Worm (Caenorhabditis elegans) whole organism, L2 larva: ENCODE data around the gene unc-46.

ENCODE experiments used
- C34F6.9 ChIP-seq: fragments of 150-350 bp; optimal IDR thresholded peaks from 2 replicates; lab custom pipeline; 2014; ENCODE audit warnings: missing biosample characterization, missing genetic modification characterization
- F13H6.1 ChIP-seq: sonication (generic microtip); optimal IDR thresholded peaks from 2 replicates; lab custom pipeline; 2016; ENCODE audit warnings: missing genetic modification characterization, missing compliant biosample characterization
- R02D3.7 ChIP-seq: fragments of 150-350 bp; optimal IDR thresholded peaks from 2 replicates; lab custom pipeline; 2014; ENCODE audit warnings: missing biosample characterization, missing genetic modification characterization
- Y55F3AM.14 ChIP-seq: fragments of 200-800 bp; sonication (Bioruptor generic); optimal IDR thresholded peaks from 2 replicates; lab custom pipeline; 2018; ENCODE audit warnings: mild to moderate bottlenecking, missing genetic modification characterization, missing compliant biosample characterization
- ZK546.5 ChIP-seq: sonication (generic microtip); optimal IDR thresholded peaks from 2 replicates; lab custom pipeline; 2017; ENCODE audit warnings: missing biosample characterization, missing genetic modification characterization
- alr-1 ChIP-seq: fragments of 150-350 bp; optimal IDR thresholded peaks from 2 replicates; lab custom pipeline; 2014; ENCODE audit warnings: missing biosample characterization, missing genetic modification characterization
- aly-2 ChIP-seq: fragments of 150-350 bp; optimal IDR thresholded peaks from 2 replicates; lab custom pipeline; 2014; ENCODE audit warnings: missing biosample characterization, missing genetic modification characterization
- ama-1 ChIP-seq: fragments of 150-350 bp; optimal IDR thresholded peaks from 2 replicates; lab custom pipeline; 2018; ENCODE audit warnings: inconsistent platforms
- blmp-1 ChIP-seq: sonication (generic microtip); optimal IDR thresholded peaks from 2 replicates; lab custom pipeline; 2017; ENCODE audit warnings: missing genetic modification characterization, mild to moderate bottlenecking, missing compliant biosample characterization, antibody characterized with exemption, moderate library complexity; ENCODE audit not compliant: insufficient read depth
- ceh-16 ChIP-seq: fragments of 150-350 bp; optimal IDR thresholded peaks from 2 replicates; lab custom pipeline; 2014; ENCODE audit warnings: missing biosample characterization, missing genetic modification characterization
- crh-2 ChIP-seq: sonication (generic microtip); optimal IDR thresholded peaks from 2 replicates; lab custom pipeline; 2017; ENCODE audit warnings: missing biosample characterization, missing genetic modification characterization
- dmd-4 ChIP-seq: sonication (generic microtip); optimal IDR thresholded peaks from 2 replicates; lab custom pipeline; 2017; ENCODE audit warnings: missing biosample characterization, missing genetic modification characterization
- egl-27 ChIP-seq: sonication (generic microtip); optimal IDR thresholded peaks from 3 replicates; lab custom pipeline; 2017; ENCODE audit warnings: missing biosample characterization, missing genetic modification reagents, missing genetic modification characterization
- elt-3 ChIP-seq: sonication (generic microtip); optimal IDR thresholded peaks from 2 replicates; lab custom pipeline; 2017; ENCODE audit warnings: missing biosample characterization, missing genetic modification characterization
- fos-1 ChIP-seq: fragments of 150-350 bp; optimal IDR thresholded peaks from 2 replicates; lab custom pipeline; 2014; ENCODE audit warnings: missing biosample characterization, missing genetic modification characterization
- gmeb-1 ChIP-seq: fragments of 150-350 bp; optimal IDR thresholded peaks from 2 replicates; lab custom pipeline; 2014; ENCODE audit warnings: missing biosample characterization, missing genetic modification characterization
- lin-11 ChIP-seq: fragments of 150-350 bp; sonication (generic microtip); optimal IDR thresholded peaks from 2 replicates; lab custom pipeline; 2014; ENCODE audit warnings: missing biosample characterization, missing genetic modification characterization, inconsistent platforms, mixed read lengths
- lin-13 ChIP-seq: fragments of 150-350 bp; optimal IDR thresholded peaks from 2 replicates; lab custom pipeline; 2014; ENCODE audit warnings: missing biosample characterization, missing genetic modification reagents, missing genetic modification characterization
- lsy-2 ChIP-seq, 2 experiments: fragments of 150-350 bp in 1 of 2; sonication (generic microtip) in 1 of 2; optimal IDR thresholded peaks; 2 replicates each; lab custom pipeline; 2014 to 2017; ENCODE audit warnings: missing biosample characterization in 2 of 2, missing genetic modification characterization in 2 of 2
- mbf-1 ChIP-seq: sonication (generic microtip); optimal IDR thresholded peaks from 2 replicates; lab custom pipeline; 2017; ENCODE audit warnings: missing biosample characterization, missing genetic modification characterization
- mdl-1 ChIP-seq, 2 experiments: fragments of 150-350 bp in 1 of 2; sonication (generic microtip) in 1 of 2; optimal IDR thresholded peaks; 2 replicates each; lab custom pipeline; 2017; ENCODE audit warnings: missing biosample characterization in 2 of 2, missing genetic modification characterization in 2 of 2
- nhr-10 ChIP-seq: sonication (generic microtip); optimal IDR thresholded peaks from 2 replicates; lab custom pipeline; 2017; ENCODE audit warnings: missing biosample characterization, missing genetic modification characterization
- nhr-11 ChIP-seq: fragments of 150-350 bp; optimal IDR thresholded peaks from 2 replicates; lab custom pipeline; 2014; ENCODE audit warnings: missing biosample characterization, missing genetic modification characterization
- nhr-12 ChIP-seq: fragments of 150-350 bp; optimal IDR thresholded peaks from 2 replicates; lab custom pipeline; 2014; ENCODE audit warnings: missing biosample characterization, missing genetic modification characterization
- nhr-129 ChIP-seq: fragments of 150-350 bp; optimal IDR thresholded peaks from 2 replicates; lab custom pipeline; 2014; ENCODE audit warnings: missing biosample characterization, missing genetic modification characterization
- nhr-21 ChIP-seq: fragments of 150-350 bp; optimal IDR thresholded peaks from 2 replicates; lab custom pipeline; 2014; ENCODE audit warnings: missing biosample characterization, missing genetic modification characterization
- nhr-23 ChIP-seq: fragments of 150-350 bp; optimal IDR thresholded peaks from 2 replicates; lab custom pipeline; 2014; ENCODE audit warnings: missing biosample characterization, missing genetic modification reagents, missing genetic modification characterization
- nhr-25 ChIP-seq: fragments of 150-350 bp; sonication (generic microtip); optimal IDR thresholded peaks from 3 replicates; lab custom pipeline; 2014; ENCODE audit warnings: missing biosample characterization, missing genetic modification characterization
- nhr-6 ChIP-seq: fragments of 150-350 bp; optimal IDR thresholded peaks from 2 replicates; lab custom pipeline; 2014; ENCODE audit warnings: missing biosample characterization, missing genetic modification characterization
- nhr-77 ChIP-seq: fragments of 150-350 bp; optimal IDR thresholded peaks from 2 replicates; lab custom pipeline; 2014; ENCODE audit warnings: missing biosample characterization, missing genetic modification characterization
- sem-4 ChIP-seq: fragments of 150-350 bp; optimal IDR thresholded peaks from 2 replicates; lab custom pipeline; 2014; ENCODE audit warnings: missing biosample characterization, missing genetic modification reagents, missing genetic modification characterization
- sma-3 ChIP-seq: sonication (generic microtip); optimal IDR thresholded peaks from 2 replicates; lab custom pipeline; 2016; ENCODE audit warnings: missing genetic modification reagents, missing genetic modification characterization, missing compliant biosample characterization
- sma-9 ChIP-seq, 2 experiments: fragments of 150-350 bp in 1 of 2; sonication (generic microtip) in 1 of 2; optimal IDR thresholded peaks; 2 replicates each; lab custom pipeline; 2014 to 2016; ENCODE audit warnings: missing genetic modification characterization in 2 of 2, mild to moderate bottlenecking in 1 of 2, missing biosample characterization in 1 of 2, missing compliant biosample characterization in 1 of 2, missing genetic modification reagents in 1 of 2, moderate library complexity in 1 of 2
- unc-55 ChIP-seq: fragments of 150-350 bp; sonication (generic microtip); optimal IDR thresholded peaks from 3 replicates; lab custom pipeline; 2014; ENCODE audit warnings: missing biosample characterization, missing genetic modification reagents, missing genetic modification characterization
- unc-62 ChIP-seq: fragments of 150-350 bp; optimal IDR thresholded peaks from 2 replicates; lab custom pipeline; 2014; ENCODE audit warnings: missing biosample characterization, missing genetic modification reagents, missing genetic modification characterization
- zag-1 ChIP-seq: fragments of 150-350 bp; optimal IDR thresholded peaks from 2 replicates; lab custom pipeline; 2014; ENCODE audit warnings: missing biosample characterization, missing genetic modification characterization
- ztf-11 ChIP-seq: sonication (generic microtip); optimal IDR thresholded peaks from 2 replicates; lab custom pipeline; 2017; ENCODE audit warnings: missing biosample characterization, missing genetic modification characterization
- ztf-4 ChIP-seq: fragments of 150-350 bp; optimal IDR thresholded peaks from 2 replicates; lab custom pipeline; 2014; ENCODE audit warnings: missing biosample characterization, missing genetic modification characterization

The unc-46 gene

DNA sequence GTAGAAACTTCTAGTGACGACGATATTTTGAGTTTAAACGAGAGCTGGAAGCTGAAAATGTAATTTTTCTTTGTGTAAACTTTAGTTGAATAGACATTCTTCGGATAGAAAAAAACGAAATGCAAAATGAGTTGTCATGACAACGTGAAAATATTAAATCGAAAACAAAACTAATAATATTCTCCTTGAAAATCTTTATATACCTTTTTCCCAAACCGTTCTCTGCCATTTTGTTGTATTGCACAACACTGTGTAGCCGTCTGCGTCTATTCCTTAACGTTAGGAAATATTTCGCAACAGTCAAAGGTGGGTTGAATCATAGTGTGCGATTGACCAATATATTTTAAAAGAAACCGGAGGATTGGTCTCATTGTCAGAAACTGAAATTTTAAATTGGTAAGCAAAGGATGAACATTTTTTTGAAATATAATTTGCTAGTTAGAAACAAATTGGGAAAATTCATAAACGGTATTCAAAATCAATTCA is 17.9 kb downstream of the unc-46 start, which contains the start of gene Y58A7A.3 (continued):
- peak; percentile 38 for TF ChIP-seq crh-2 (tag; lab: Kevin White, UChicago)
- peak; percentile 50 for TF ChIP-seq unc-55 (GFP tag; lab: Kevin White, UChicago)
- no peak for TF ChIP-seq alr-1
- TF ChIP-seq nhr-11 = no peak

DNA sequence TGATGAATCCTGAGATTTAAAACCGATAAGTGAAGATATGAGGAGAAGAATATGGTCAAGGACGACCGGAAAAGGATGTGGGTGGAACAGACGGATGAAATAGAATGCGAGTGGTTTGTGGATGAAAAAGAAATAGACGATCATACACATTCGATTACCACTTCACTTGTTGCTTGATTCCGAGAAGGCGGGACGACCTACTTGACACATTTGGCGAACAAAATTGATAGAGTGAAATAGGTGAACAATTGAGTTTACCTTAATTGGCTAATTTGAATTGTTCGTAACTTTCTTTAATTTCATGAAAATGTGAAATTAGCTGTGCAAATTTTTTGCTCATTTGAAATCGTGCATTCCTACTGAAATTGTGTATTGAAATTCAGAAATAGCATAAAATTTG is 26.7 kb downstream of the unc-46 start, which contains the start of gene Y58A7A.2:
TSS of gene Y58A7A.2 (minus strand) at position 101 of the 400 bp plus-strand sequence.
- no peak for TF ChIP-seq lin-11 (tag; lab: Kevin White, UChicago)
- TF ChIP-seq gmeb-1 (tag; lab: Kevin White, UChicago) = no peak
- no peak for TF ChIP-seq dmd-4
- TF ChIP-seq nhr-11 = no peak
- TF ChIP-seq nhr-6 = no peak
- TF ChIP-seq sem-4 = no peak
- TF ChIP-seq nhr-129 (tag; lab: Kevin White, UChicago) = no peak
- no peak for TF ChIP-seq zag-1
- TF ChIP-seq crh-2 (tag; lab: Kevin White, UChicago) = no peak
- TF ChIP-seq nhr-10 (tag; lab: Kevin White, UChicago) = no peak

DNA sequence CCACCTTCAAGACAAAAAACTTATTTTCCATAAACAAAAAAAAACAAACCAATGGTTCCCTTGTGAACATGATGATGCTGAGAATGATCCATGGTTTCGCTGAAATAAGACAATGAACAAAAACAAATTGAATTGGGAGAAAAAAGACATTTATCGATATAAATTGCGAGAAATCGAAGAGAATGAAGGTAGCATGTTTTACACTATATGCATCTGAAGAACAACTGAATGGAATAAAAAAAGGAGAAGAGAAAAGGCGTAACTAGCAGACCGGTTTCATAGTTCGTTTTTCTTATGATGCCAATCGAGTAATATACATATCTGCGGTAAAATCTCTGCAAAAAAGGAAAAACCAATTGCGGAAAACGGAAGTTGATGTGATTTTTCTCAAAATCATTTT is 29.4 kb downstream of the unc-46 start, which contains the start of gene Y58A7A.1:
TSS of gene Y58A7A.1 (minus strand) at position 101 of the 400 bp plus-strand sequence.
- no peak for TF ChIP-seq nhr-12
- no peak for TF ChIP-seq mdl-1 (tag; optimal IDR thresholded peaks at IDR 0.05; lab: Kevin White, UChicago)
- no peak for TF ChIP-seq ZK546.5 (tag; lab: Kevin White, UChicago)
- TF ChIP-seq nhr-23 (tag; lab: Kevin White, UChicago) = no peak
- no peak for TF ChIP-seq lsy-2 (tag; optimal IDR thresholded peaks at IDR 0.05; lab: Kevin White, UChicago)
- no peak for TF ChIP-seq gmeb-1 (tag; lab: Kevin White, UChicago)
- no peak for TF ChIP-seq ztf-4 (tag; lab: Kevin White, UChicago)
- no peak for TF ChIP-seq blmp-1 (tag; lab: Kevin White, UChicago)
- TF ChIP-seq dmd-4 = no peak
- TF ChIP-seq unc-62 (GFP tag; lab: Kevin White, UChicago) = no peak
- no peak for TF ChIP-seq elt-3 (tag; lab: Kevin White, UChicago)
- TF ChIP-seq ztf-11 = no peak
- TF ChIP-seq nhr-77 = no peak
- TF ChIP-seq F13H6.1 (tag; lab: Kevin White, UChicago) = no peak
- no peak for TF ChIP-seq C34F6.9 (tag; lab: Kevin White, UChicago)
- TF ChIP-seq nhr-6 = no peak
- TF ChIP-seq lin-13 (GFP tag; lab: Kevin White, UChicago) = no peak
- TF ChIP-seq sem-4 = no peak

DNA sequence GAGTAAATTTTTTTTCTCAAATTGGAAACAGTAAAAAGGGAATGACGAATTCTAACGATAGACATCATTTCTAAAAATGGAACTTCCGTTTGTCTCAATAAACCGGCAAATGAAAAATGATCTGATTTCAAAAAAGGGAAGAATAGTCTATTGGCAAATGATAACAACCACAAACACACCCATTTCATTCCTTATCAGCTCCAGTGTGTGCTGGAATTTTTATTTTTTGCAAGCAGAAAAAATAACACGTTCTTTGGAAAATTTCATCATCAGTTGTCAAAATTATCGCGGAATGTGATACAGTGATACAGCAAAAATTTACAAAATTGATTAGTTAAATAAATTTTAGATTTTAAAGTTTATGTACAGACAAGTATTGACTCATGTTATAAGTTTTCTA is 31.4 kb downstream of the unc-46 start:
- TF ChIP-seq crh-2 (tag; lab: Kevin White, UChicago) (peak; percentile 58), ztf-4 (tag; lab: Kevin White, UChicago) (no peak), ceh-16 (tag; lab: Kevin White, UChicago) (no peak), fos-1 (tag; lab: Kevin White, UChicago) (peak; percentile 86)

DNA sequence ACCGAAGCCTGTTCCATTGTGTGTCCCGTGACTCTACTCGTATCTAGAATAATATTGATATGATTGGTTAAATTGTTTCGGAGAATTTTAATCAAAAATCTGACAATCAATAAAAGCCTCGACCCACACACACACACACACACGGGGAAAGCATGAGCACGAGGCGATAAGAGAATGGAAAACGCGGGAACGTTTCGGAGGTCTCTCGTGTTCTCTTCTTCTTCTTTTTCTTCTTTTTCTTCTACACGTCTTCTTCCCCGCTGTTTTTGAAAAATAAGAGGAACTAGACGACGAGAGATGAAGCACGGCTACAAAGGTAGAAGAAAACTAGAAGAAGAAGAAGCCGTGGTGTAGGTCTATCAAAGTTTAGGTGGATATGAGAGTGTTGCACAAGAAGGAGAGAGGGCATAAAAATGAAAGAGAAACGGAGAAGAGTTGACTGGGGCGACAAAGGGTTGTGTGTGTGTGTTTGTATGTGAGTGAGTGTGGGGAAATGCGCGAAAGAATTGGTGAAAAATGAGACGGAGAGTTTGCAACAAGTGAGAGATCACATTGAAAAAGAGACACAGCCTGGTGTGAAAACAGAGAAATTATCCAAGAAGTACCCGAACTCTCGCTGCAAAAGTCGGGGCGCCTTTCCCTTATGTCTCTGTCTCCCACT is 33.9 kb downstream of the unc-46 start, which contains the start of gene mlk-1:
TSS of gene mlk-1 (minus strand) at position 51 of the 661 bp plus-strand sequence.
- no peak for TF ChIP-seq egl-27
- TF ChIP-seq nhr-25 (tag; lab: Kevin White, UChicago) = peak; percentile 70
- peak; percentile 60 for TF ChIP-seq sma-9 (GFP tag; optimal IDR thresholded peaks at IDR 0.05; lab: Kevin White, UChicago)
- TF ChIP-seq sma-9 (tag; optimal IDR thresholded peaks at IDR 0.05; lab: Kevin White, UChicago) = no peak
- peak; percentile 43 for TF ChIP-seq fos-1 (tag; lab: Kevin White, UChicago)
- TF ChIP-seq ztf-11 = no peak
- no peak for TF ChIP-seq sma-3
- TF ChIP-seq C34F6.9 (tag; lab: Kevin White, UChicago) = peak; percentile 82
- peak; percentile 81 for TF ChIP-seq nhr-6
- TF ChIP-seq lsy-2 (tag; optimal IDR thresholded peaks at IDR 0.05; lab: Kevin White, UChicago) = peak; percentile 17 to 71
- TF ChIP-seq nhr-129 (tag; lab: Kevin White, UChicago) = peak; percentile 86
- TF ChIP-seq crh-2 (tag; lab: Kevin White, UChicago) = peak; percentile 44
- TF ChIP-seq blmp-1 (tag; lab: Kevin White, UChicago) = peak; percentile 77
- peak; percentile 86 for TF ChIP-seq F13H6.1 (tag; lab: Kevin White, UChicago)
- no peak for TF ChIP-seq nhr-11
- peak; percentile 40 for TF ChIP-seq zag-1
- TF ChIP-seq lin-11 (tag; lab: Kevin White, UChicago) = peak; percentile 6
- peak; percentile 20 for TF ChIP-seq lin-13 (GFP tag; lab: Kevin White, UChicago)
- TF ChIP-seq mbf-1 = no peak
- TF ChIP-seq Y55F3AM.14 (GFP tag; lab: Kevin White, UChicago) = peak; percentile 73
- TF ChIP-seq ama-1 = peak; percentile 68
- TF ChIP-seq aly-2 (tag; lab: Kevin White, UChicago) = no peak
- peak; percentile 88 for TF ChIP-seq unc-55 (GFP tag; lab: Kevin White, UChicago)
- TF ChIP-seq mdl-1 (tag; optimal IDR thresholded peaks at IDR 0.05; lab: Kevin White, UChicago) = peak; percentile 4 to 62
- TF ChIP-seq R02D3.7 (tag; lab: Kevin White, UChicago) = no peak
- peak; percentile 46 for TF ChIP-seq nhr-21
